Fruit fly (Drosophila melanogaster): ENCODE measurements around the gene Pfdn6.
A peak's percentile ranks its signal among the peaks of the same experiment; 100 is the strongest.

The Pfdn6 gene

DNA sequence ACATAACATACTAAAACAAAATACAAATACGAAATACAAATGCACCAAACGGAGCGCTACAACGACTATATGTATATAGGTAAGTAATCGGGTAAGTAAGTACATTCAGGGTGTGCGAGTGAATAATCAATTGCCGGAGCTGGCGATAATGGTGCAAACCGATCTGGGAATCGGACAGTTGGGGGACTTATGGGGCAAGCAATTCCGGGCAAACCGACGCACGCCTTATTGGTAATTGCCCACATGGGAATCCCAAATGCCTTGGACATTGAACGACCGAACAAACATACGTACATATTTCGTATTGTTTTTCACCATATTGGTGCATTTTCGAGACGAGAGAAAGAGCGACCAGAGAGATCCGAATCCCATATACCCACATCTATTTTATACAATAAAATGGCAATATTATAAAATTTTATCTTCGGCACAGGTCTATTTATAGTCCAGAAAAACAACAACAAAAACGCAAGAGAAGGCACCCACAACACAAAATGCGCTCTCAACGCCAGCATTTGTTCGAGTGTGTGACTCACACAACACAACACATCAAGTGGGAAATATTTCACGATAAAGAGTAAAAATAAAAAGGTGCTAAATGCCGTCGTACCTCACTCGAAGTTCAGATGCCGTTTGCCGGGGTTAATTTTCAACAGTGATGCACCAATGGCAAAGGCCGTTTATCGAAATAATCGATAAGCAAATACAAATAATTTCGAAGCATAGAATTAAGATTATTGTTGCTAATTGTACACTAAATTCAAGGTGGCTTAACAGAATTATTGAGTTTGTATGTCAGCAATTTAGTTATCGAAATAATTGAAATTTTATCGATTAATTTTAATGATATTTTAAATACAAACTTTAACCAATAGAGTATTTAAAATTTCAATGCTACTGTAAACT, 23.0 kb upstream of the Pfdn6 start (continued):
- TF ChIP-seq nom (GFP tag; optimal IDR thresholded peaks at IDR 0.05) (peak; percentile 36), cg (GFP tag; optimal IDR thresholded peaks at IDR 0.05) (peak; percentile 5), CG9817 (tag; optimal IDR thresholded peaks at IDR 0.05) (no peak), stwl (tag; optimal IDR thresholded peaks at IDR 0.05) (peak; percentile 61), CG10543 (GFP tag; optimal IDR thresholded peaks at IDR 0.05) (peak; percentile 6), grau (tag; optimal IDR thresholded peaks at IDR 0.05) (peak; percentile 24), CG8290 (GFP tag; optimal IDR thresholded peaks at IDR 0.05) (no peak), CG8290 (tag; optimal IDR thresholded peaks at IDR 0.05) (peak; percentile 25 to 40), CG6683 (GFP tag; optimal IDR thresholded peaks at IDR 0.05) (no peak), Pdp1 (GFP tag; optimal IDR thresholded peaks at IDR 0.05) (peak in 1 of 2 experiments; percentile 9), Hr78 (GFP tag; optimal IDR thresholded peaks at IDR 0.05) (peak in 1 of 2 experiments; percentile 47), CG2120 (GFP tag; optimal IDR thresholded peaks at IDR 0.05) (peak; percentile 25), sd (tag; optimal IDR thresholded peaks at IDR 0.05) (peak; percentile 72), pho (GFP tag; optimal IDR thresholded peaks at IDR 0.05) (peak; percentile 2), CG6689 (GFP tag; IDR thresholded peaks at IDR 0.05) (peak; percentile 22; the same call in 1 of the 2 replicates), CG7786 (GFP tag; optimal IDR thresholded peaks at IDR 0.05) (no peak), gem (tag; optimal IDR thresholded peaks at IDR 0.05) (peak; percentile 39), sc (optimal IDR thresholded peaks at IDR 0.05) (no peak), sc (GFP tag; optimal IDR thresholded peaks at IDR 0.05) (no peak), chn (GFP tag; optimal IDR thresholded peaks at IDR 0.05) (no peak), CHES-1-like (GFP tag; optimal IDR thresholded peaks at IDR 0.05) (no peak), Xbp1 (GFP tag; optimal IDR thresholded peaks at IDR 0.05) (no peak), zen (tag; optimal IDR thresholded peaks at IDR 0.05) (no peak), Fer1 (GFP tag; optimal IDR thresholded peaks at IDR 0.05) (no peak), Trl (optimal IDR thresholded peaks at IDR 0.05) (peak; percentile 4 to 22), Trl (GFP tag; optimal IDR thresholded peaks at IDR 0.05) (no peak)

DNA sequence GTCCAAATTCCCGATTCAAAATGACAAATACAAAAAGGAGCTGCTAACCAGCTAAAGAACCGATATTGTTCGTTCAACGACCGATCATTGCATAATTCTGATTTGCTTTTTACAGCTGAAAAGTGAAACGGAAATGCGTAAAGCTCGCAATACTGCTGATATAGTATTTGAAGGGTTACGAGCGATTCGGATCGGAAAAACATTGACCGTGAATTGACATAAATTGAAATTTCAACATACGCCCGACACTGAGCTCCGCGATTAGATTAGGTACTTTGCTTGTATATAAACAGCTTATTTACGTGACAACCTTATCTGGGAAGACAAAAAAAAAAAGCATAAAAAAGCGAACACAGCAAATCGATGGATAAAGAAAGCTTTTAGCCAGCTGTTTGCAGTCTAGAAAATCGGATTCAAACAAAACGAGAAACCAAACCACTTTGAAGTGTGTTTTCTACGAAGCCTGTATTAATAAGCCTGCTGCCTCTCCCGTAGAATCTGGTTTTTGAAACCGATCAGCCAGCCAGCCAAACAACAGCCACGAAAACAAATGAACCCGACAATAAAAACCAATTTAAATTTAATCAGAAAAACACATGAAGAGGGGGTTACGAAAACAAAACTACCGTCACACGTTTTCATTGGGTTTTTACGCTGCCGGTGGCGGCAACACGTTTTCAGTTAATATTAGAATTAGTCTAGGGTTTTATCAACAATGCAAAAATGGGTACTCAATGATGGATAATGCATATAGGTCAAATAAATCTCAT, 21.8 kb upstream of the Pfdn6 start:
- TF ChIP-seq oc (tag; optimal IDR thresholded peaks at IDR 0.05) (peak; percentile 47), run (tag; optimal IDR thresholded peaks at IDR 0.05) (no peak), Blimp-1 (GFP tag; optimal IDR thresholded peaks at IDR 0.05) (no peak), sob (GFP tag; IDR thresholded peaks at IDR 0.05) (no peak), chinmo (GFP tag; IDR thresholded peaks at IDR 0.05; ENCODE audit: partially characterized antibody) (peak; percentile 79; the same call in 2 of the 4 replicates), chn (GFP tag; optimal IDR thresholded peaks at IDR 0.05) (no peak), Deaf1 (tag; optimal IDR thresholded peaks at IDR 0.05) (peak; percentile 30), lab (GFP tag; optimal IDR thresholded peaks at IDR 0.05) (peak; percentile 17), CG6791 (GFP tag; IDR thresholded peaks at IDR 0.05; ENCODE audit: partially characterized antibody) (no peak), CG13296 (GFP tag; optimal IDR thresholded peaks at IDR 0.05) (peak; percentile 17), eve (GFP tag; optimal IDR thresholded peaks at IDR 0.05) (no peak), mirr (GFP tag; optimal IDR thresholded peaks at IDR 0.05) (peak; percentile 90), Xbp1 (GFP tag; optimal IDR thresholded peaks at IDR 0.05) (no peak), CG5180 (GFP tag; optimal IDR thresholded peaks at IDR 0.05) (no peak), Xrp1 (GFP tag; IDR thresholded peaks at IDR 0.05) (no peak), CG17328 (GFP tag; IDR thresholded peaks at IDR 0.05) (no peak), CG18599 (GFP tag; optimal IDR thresholded peaks at IDR 0.05) (peak; percentile 28), rib (GFP tag; IDR thresholded peaks at IDR 0.05) (no peak), CG10543 (GFP tag; optimal IDR thresholded peaks at IDR 0.05) (peak; percentile 68), Drgx (GFP tag; IDR thresholded peaks at IDR 0.05) (no peak), grn (GFP tag; optimal IDR thresholded peaks at IDR 0.05) (peak; percentile 67), Abd-B (GFP tag; optimal IDR thresholded peaks at IDR 0.05) (no peak), CG2875 (GFP tag; optimal IDR thresholded peaks at IDR 0.05) (no peak), exex (tag; optimal IDR thresholded peaks at IDR 0.05) (peak; percentile 79)

Measured in whole organism, embryonic.